Worm (Caenorhabditis elegans) whole organism, early embryonic: ENCODE data around the gene Y25C1A.13.
"Not testable (repeated sequence)": the region's sequence is repeated elsewhere in the genome, so short reads cannot be mapped to it uniquely, and the experiment has no call there.

Experiments
- F13C5.2 ChIP-seq: sonication (generic microtip); optimal IDR thresholded peaks from 2 replicates; lab custom pipeline; 2017; ENCODE audit warnings: mild to moderate bottlenecking, missing genetic modification characterization, inconsistent platforms, missing compliant biosample characterization
- ama-1 ChIP-seq: fragments of 150-350 bp; optimal IDR thresholded peaks from 2 replicates; lab custom pipeline; 2014
- ets-7 ChIP-seq: sonication (generic microtip); optimal IDR thresholded peaks from 2 replicates; lab custom pipeline; 2016; ENCODE audit warnings: missing genotype, missing genetic modification characterization, missing compliant biosample characterization
- hmg-4 ChIP-seq: fragments of 200-800 bp; sonication (Bioruptor generic); optimal IDR thresholded peaks from 2 replicates; lab custom pipeline; 2018; ENCODE audit warnings: mild to moderate bottlenecking, missing genetic modification characterization, missing compliant biosample characterization
- hnd-1 ChIP-seq: sonication (generic microtip); optimal IDR thresholded peaks from 2 replicates; lab custom pipeline; 2016; ENCODE audit warnings: missing genetic modification characterization, missing compliant biosample characterization
- scrt-1 ChIP-seq: fragments of 200-800 bp; sonication (Bioruptor generic); IDR thresholded peaks from 2 replicates; pipeline ENCODE4 v1.3.6; 2022; ENCODE audit warnings: missing genetic modification characterization, missing compliant biosample characterization
- tbx-11 ChIP-seq: fragments of 200-800 bp; sonication (Bioruptor generic); IDR thresholded peaks from 2 replicates; pipeline ENCODE4 v1.3.6; 2022; ENCODE audit warnings: missing genetic modification characterization, missing compliant biosample characterization
- tra-4 ChIP-seq: sonication (generic microtip); optimal IDR thresholded peaks from 2 replicates; lab custom pipeline; 2017; ENCODE audit warnings: missing genetic modification characterization, missing compliant biosample characterization

DNA sequence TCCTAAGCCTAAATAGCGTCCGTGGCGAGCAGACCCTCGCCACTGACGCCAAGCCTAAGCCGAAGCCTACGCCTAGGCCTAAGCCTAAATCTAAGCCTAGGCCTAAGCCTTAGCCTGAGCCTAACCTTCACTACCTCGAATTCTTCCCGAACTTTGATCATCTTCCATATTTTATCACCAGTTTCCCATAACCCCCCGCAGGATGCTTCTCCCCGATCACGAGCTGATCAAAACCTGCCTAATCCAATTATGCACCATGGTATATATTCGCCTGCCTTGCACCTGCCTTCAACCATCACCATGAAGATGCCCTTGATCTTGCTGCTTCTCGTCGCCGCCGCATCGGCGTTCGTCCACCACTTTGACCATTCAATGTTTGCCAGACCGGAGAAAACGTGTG, 15.7 kb upstream of the Y25C1A.13 start, which contains the start of gene ins-31:
- not testable (repeated sequence) for TF ChIP-seq scrt-1 (GFP tag; lab: Robert Waterston, UW); F13C5.2 (tag; lab: Kevin White, UChicago); ama-1 (lab: Kevin White, UChicago); hmg-4; ets-7 (tag; lab: Kevin White, UChicago); tbx-11; hnd-1 (tag; lab: Kevin White, UChicago); tra-4 (tag; lab: Kevin White, UChicago)
